Worm (Caenorhabditis elegans): ENCODE data around the gene C05C8.8.

Gene C05C8.8

DNA sequence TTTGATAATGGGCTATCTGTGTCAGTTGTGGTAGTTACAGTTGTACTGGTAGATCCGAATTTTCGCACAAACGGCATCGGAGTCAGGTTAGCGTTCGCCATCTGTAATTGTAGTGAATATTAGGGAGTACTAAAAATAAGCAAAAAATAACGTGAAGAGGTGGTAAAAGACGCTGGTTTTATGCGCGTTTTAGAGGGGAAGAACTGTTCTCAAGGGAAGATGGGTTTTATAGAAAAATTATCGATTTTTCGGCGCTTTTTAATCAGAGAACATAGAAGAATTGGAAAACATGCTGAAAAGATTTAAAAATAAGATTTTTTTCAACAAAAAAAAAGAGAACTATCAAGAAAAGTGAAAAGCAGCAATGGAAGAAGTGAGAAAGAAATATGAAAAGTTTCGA, 31.8 kb downstream of the C05C8.8 start, which contains the start of gene C13F10.7:
Gene C13F10.7, minus strand, starts transcription at position 101 of the 400 bp plus-strand sequence.
- TF ChIP-seq nhr-23 (tag; optimal IDR thresholded peaks at IDR 0.05) (no peak), ama-1 (optimal IDR thresholded peaks at IDR 0.05) (no peak), nhr-11 (tag; optimal IDR thresholded peaks at IDR 0.05) (no peak), egl-27 (tag; optimal IDR thresholded peaks at IDR 0.05) (no peak), ceh-82 (tag; optimal IDR thresholded peaks at IDR 0.05) (no peak), nhr-28 (tag; optimal IDR thresholded peaks at IDR 0.05) (no peak), nhr-76 (tag; optimal IDR thresholded peaks at IDR 0.05) (no peak)

DNA sequence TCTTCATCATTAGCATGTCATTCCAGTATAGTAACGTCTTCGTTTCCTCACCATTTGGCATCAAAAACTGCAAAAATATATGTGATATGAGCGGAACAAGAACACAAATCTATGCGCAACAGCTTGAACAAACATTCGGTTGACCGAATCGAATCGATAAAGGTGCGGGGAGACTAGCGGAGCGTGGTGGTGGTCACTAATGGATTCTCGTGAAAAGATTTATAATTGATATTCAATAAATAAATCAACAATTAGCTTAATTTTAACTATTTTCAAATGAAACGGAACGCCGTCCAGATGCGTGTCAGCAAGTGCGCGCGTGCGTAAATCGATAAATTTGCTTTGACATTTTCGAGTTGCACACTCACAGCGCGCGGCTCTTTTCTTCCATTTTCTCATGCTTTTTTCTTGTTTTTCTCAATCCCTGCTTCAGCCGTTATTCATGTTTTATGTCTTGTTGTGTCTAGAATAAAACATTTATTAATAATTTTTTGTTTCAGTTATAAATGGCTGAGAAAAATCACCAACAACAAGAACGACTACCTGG, 33.9 kb downstream of the C05C8.8 start, which contains the start of the genes C13F10.8, C13F10.6 and kxd-1:
Gene C13F10.8, minus strand, starts transcription at position 51 of the 547 bp plus-strand sequence.
Gene C13F10.6, minus strand, starts transcription at position 67 of the 547 bp plus-strand sequence.
Gene kxd-1, plus strand, starts transcription at position 497 of the 547 bp plus-strand sequence.
- TF ChIP-seq ceh-28 (tag; optimal IDR thresholded peaks at IDR 0.05) (peak; percentile 9), snpc-4 (tag; optimal IDR thresholded peaks at IDR 0.05) (no peak), ceh-82 (tag; optimal IDR thresholded peaks at IDR 0.05) (no peak), hmg-11 (tag; optimal IDR thresholded peaks at IDR 0.05) (peak; percentile 28), elt-1 (tag; optimal IDR thresholded peaks at IDR 0.05) (no peak), elt-3 (tag; optimal IDR thresholded peaks at IDR 0.05) (no peak), fos-1 (tag; optimal IDR thresholded peaks at IDR 0.05) (no peak), nfya-1 (tag; optimal IDR thresholded peaks at IDR 0.05; ENCODE audit: insufficient read depth) (peak; percentile 6), fkh-10 (GFP tag; optimal IDR thresholded peaks at IDR 0.05) (no peak), nhr-23 (tag; optimal IDR thresholded peaks at IDR 0.05) (peak; percentile 3), aly-2 (tag; optimal IDR thresholded peaks at IDR 0.05) (no peak), nhr-77 (tag; optimal IDR thresholded peaks at IDR 0.05) (no peak), lin-39 (tag; optimal IDR thresholded peaks at IDR 0.05) (no peak), nhr-11 (tag; optimal IDR thresholded peaks at IDR 0.05) (no peak), lin-15B (tag; optimal IDR thresholded peaks at IDR 0.05) (no peak)

DNA sequence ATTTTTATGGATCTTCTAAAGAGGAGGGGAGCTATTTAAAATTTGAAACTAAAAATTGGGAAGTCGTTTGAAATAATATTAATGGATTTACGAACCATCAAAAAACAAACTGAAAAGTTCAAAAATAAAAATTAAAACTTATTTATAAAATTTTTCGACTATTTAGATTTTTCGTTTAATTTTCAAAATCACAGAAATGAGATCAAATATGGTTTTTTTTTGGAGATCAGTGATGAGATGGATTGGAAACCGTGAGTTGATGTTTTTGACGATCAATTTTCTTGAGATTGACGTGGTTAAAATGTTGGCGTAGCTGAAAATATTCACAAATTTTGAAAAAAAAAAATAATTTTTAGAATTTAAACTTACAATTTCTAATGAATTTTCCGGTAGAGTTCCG, 36.0 kb downstream of the C05C8.8 start, which contains the start of gene C13F10.5:
Gene C13F10.5, minus strand, starts transcription at position 101 of the 400 bp plus-strand sequence.
- TF ChIP-seq ztf-4 (tag; optimal IDR thresholded peaks at IDR 0.05) = no peak
- no peak for TF ChIP-seq fos-1 (tag; optimal IDR thresholded peaks at IDR 0.05)
- no peak for TF ChIP-seq pha-4 (tag; optimal IDR thresholded peaks at IDR 0.05)

DNA sequence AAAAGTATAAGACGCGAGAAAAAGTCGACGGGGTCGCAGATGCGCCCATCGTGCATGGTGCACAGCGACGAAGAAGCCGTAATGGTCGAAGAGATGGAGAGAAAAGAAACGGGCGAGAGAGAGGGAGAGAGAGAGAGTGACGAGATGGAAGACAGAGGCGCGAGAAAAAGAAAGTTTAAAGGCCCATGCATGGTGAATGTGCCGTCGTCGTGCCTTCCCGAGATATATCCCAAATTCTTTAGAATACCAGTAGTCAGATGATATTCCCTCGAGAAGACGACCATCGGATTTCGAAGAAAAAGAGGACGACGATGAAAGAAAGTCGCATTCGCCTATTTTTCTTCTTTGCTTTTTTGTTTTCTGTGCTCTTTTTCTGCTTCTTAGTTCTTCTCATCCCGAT, 39.0 kb downstream of the C05C8.8 start:
- peak; percentile 28 for TF ChIP-seq lin-15B (tag; optimal IDR thresholded peaks at IDR 0.05)
- no peak for TF ChIP-seq nhr-11 (tag; optimal IDR thresholded peaks at IDR 0.05)
- peak; percentile 16 for TF ChIP-seq lin-39 (tag; optimal IDR thresholded peaks at IDR 0.05)
- no peak for TF ChIP-seq nhr-25 (tag; optimal IDR thresholded peaks at IDR 0.05)
- no peak for TF ChIP-seq nhr-28 (tag; optimal IDR thresholded peaks at IDR 0.05)
- peak; percentile 44 for TF ChIP-seq hmg-11 (tag; optimal IDR thresholded peaks at IDR 0.05)
- TF ChIP-seq ceh-9 (tag; optimal IDR thresholded peaks at IDR 0.05) = no peak
- peak; percentile 11 for TF ChIP-seq snpc-4 (tag; optimal IDR thresholded peaks at IDR 0.05)
- TF ChIP-seq ama-1 (optimal IDR thresholded peaks at IDR 0.05) = no peak
- TF ChIP-seq ceh-16 (tag; optimal IDR thresholded peaks at IDR 0.05) = no peak
- TF ChIP-seq nhr-76 (tag; optimal IDR thresholded peaks at IDR 0.05) = no peak
- peak; percentile 46 for TF ChIP-seq nfya-1 (tag; optimal IDR thresholded peaks at IDR 0.05; ENCODE audit: insufficient read depth)
- TF ChIP-seq nhr-43 (tag; optimal IDR thresholded peaks at IDR 0.05; ENCODE audit: poor library complexity, severe bottlenecking) = no peak
- TF ChIP-seq unc-62 (GFP tag; optimal IDR thresholded peaks at IDR 0.05) = no peak
- no peak for TF ChIP-seq fkh-10 (GFP tag; optimal IDR thresholded peaks at IDR 0.05)
- TF ChIP-seq mml-1 (tag; optimal IDR thresholded peaks at IDR 0.05) = no peak
- no peak for TF ChIP-seq fkh-2 (tag; optimal IDR thresholded peaks at IDR 0.05)
- TF ChIP-seq ZK546.5 (tag; optimal IDR thresholded peaks at IDR 0.05) = no peak
- TF ChIP-seq daf-12 (tag; optimal IDR thresholded peaks at IDR 0.05) = no peak
- no peak for TF ChIP-seq pha-4 (tag; optimal IDR thresholded peaks at IDR 0.05)
- TF ChIP-seq pqm-1 (tag; optimal IDR thresholded peaks at IDR 0.05) = no peak

DNA sequence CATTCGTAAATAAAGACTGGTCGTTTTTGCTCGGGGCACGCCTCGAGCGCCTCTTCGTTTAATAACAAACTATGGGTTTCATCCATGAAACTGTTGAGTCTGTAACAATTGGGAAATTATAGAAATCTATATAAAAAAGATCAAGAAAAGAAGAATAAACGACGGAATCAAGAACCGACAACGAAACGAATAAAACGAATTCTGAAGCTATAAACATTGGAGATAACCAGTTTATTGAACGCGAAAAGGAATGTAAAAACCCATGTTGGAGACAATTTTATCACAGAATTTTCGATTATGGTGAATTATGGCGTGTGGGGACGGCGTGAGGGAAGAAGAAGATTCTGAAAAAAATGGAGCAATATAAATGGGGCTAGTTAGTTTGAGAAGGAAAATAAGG, 40.2 kb downstream of the C05C8.8 start, which contains the start of gene soap-1:
Gene soap-1, minus strand, starts transcription at position 101 of the 400 bp plus-strand sequence.
- TF ChIP-seq unc-39 (tag; optimal IDR thresholded peaks at IDR 0.05) (no peak), jun-1 (tag; optimal IDR thresholded peaks at IDR 0.05) (no peak), pqm-1 (tag; optimal IDR thresholded peaks at IDR 0.05) (no peak), mml-1 (tag; optimal IDR thresholded peaks at IDR 0.05) (no peak), nhr-11 (tag; optimal IDR thresholded peaks at IDR 0.05) (no peak), lin-15B (tag; optimal IDR thresholded peaks at IDR 0.05) (no peak), elt-3 (tag; optimal IDR thresholded peaks at IDR 0.05) (no peak), fkh-10 (GFP tag; optimal IDR thresholded peaks at IDR 0.05) (no peak), ztf-4 (tag; optimal IDR thresholded peaks at IDR 0.05) (no peak), ceh-28 (tag; optimal IDR thresholded peaks at IDR 0.05) (no peak), nhr-23 (tag; optimal IDR thresholded peaks at IDR 0.05) (no peak), nhr-237 (tag; optimal IDR thresholded peaks at IDR 0.05) (no peak), lin-39 (tag; optimal IDR thresholded peaks at IDR 0.05) (no peak), pha-4 (tag; optimal IDR thresholded peaks at IDR 0.05) (no peak), nhr-77 (tag; optimal IDR thresholded peaks at IDR 0.05) (no peak), nhr-43 (tag; optimal IDR thresholded peaks at IDR 0.05; ENCODE audit: poor library complexity, severe bottlenecking) (no peak), egl-27 (tag; optimal IDR thresholded peaks at IDR 0.05) (no peak), skn-1 (tag; optimal IDR thresholded peaks at IDR 0.05) (no peak)
